4 worm cellular contexts compared by ENCODE assay signal in genomic region chrII:6851938-6852337, ce11.
A peak's percentile ranks its signal among the peaks of the same experiment; 100 is the strongest.
TF ChIP-seq lines count a peak whose summit lies in the region.

C04A2.15 (plus strand) TSS chrII:6852236.

TF ChIP-seq in whole organism, L1 larva, 84 proteins besides CTCF, POLR2A, EP300 and RAD21:
- no peak for TF ChIP-seq efl-3 (GFP tag; optimal IDR thresholded peaks at IDR 0.05; lab: Kevin White, UChicago)
- TF ChIP-seq lin-14 (GFP tag; optimal IDR thresholded peaks at IDR 0.05; lab: Kevin White, UChicago) = peak; percentile 34
- TF ChIP-seq hlh-17 (GFP tag; optimal IDR thresholded peaks at IDR 0.05; lab: Kevin White, UChicago; ENCODE audit: borderline replicate concordance) = no peak

TF ChIP-seq in whole organism, L2 larva, 48 proteins besides CTCF, POLR2A, EP300 and RAD21:
- TF ChIP-seq F13H6.1 (tag; optimal IDR thresholded peaks at IDR 0.05; lab: Kevin White, UChicago) (peak; percentile 42), mab-5 (tag; optimal IDR thresholded peaks at IDR 0.05; lab: Kevin White, UChicago) (no peak)

TF ChIP-seq in whole organism, L3 larva, 47 proteins besides CTCF, POLR2A, EP300 and RAD21:
- TF ChIP-seq skn-1 (tag; optimal IDR thresholded peaks at IDR 0.05; lab: Kevin White, UChicago) (no peak), pha-4 (tag; optimal IDR thresholded peaks at IDR 0.05; lab: Kevin White, UChicago) (peak; percentile 93), ceh-9 (tag; optimal IDR thresholded peaks at IDR 0.05; lab: Kevin White, UChicago) (no peak)

TF ChIP-seq in whole organism, L4 larva, 104 proteins besides CTCF, POLR2A, EP300 and RAD21:
- TF ChIP-seq aha-1 (tag; lab: Kevin White, UChicago) (peak; percentile 21), unc-39 (tag; optimal IDR thresholded peaks at IDR 0.05; lab: Kevin White, UChicago) (no peak)

Comparison
In these comparisons a context has a peak if more than half of its experiments do, and no peak if none do; other contexts are left out.
1. Of the 29 proteins assayed by ChIP-seq in both whole organism, L4 larva and whole organism, L1 larva: peak only in whole organism, L4 larva: aha-1; only in whole organism, L1 larva: none; in both: none; in neither: 28.